Worm (Caenorhabditis elegans) whole organism, mixed stage, embryonic: ENCODE measurements around the gene gly-14.

Experiments
- M03D4.4 ChIP-seq: sonication (generic microtip); optimal IDR thresholded peaks from 2 replicates; lab custom pipeline; 2017; ENCODE audit warnings: mild to moderate bottlenecking, missing genetic modification characterization, missing compliant biosample characterization
- bed-3 ChIP-seq: fragments of 200-800 bp; sonication (Bioruptor generic); optimal IDR thresholded peaks from 3 replicates; lab custom pipeline; 2018; ENCODE audit warnings: mild to moderate bottlenecking, missing genetic modification characterization, moderate library complexity, missing compliant biosample characterization
- blmp-1 ChIP-seq: fragments of 150-350 bp; optimal IDR thresholded peaks from 2 replicates; lab custom pipeline; 2014; ENCODE audit warnings: missing biosample characterization, missing genetic modification characterization
- ceh-39 ChIP-seq: fragments of 150-350 bp; optimal IDR thresholded peaks from 2 replicates; lab custom pipeline; 2014; ENCODE audit warnings: missing biosample characterization, missing genetic modification characterization
- ceh-43 ChIP-seq: fragments of 200-800 bp; sonication (Bioruptor generic); optimal IDR thresholded peaks from 2 replicates; lab custom pipeline; 2018; ENCODE audit warnings: mild to moderate bottlenecking, missing genetic modification characterization, moderate library complexity, missing compliant biosample characterization
- ceh-83 ChIP-seq: fragments of 200-800 bp; sonication (Bioruptor generic); optimal IDR thresholded peaks from 2 replicates; lab custom pipeline; 2018; ENCODE audit warnings: mild to moderate bottlenecking, missing genetic modification characterization, missing compliant biosample characterization
- ces-1 ChIP-seq: fragments of 150-350 bp; optimal IDR thresholded peaks from 2 replicates; lab custom pipeline; 2014; ENCODE audit warnings: missing biosample characterization, missing genetic modification reagents, missing genetic modification characterization
- cnd-1 ChIP-seq: fragments of 200-800 bp; sonication (Bioruptor generic); optimal IDR thresholded peaks from 2 replicates; lab custom pipeline; 2018; ENCODE audit warnings: mild to moderate bottlenecking, missing genetic modification characterization, missing compliant biosample characterization
- drap-1 ChIP-seq: fragments of 200-800 bp; sonication (Bioruptor generic); optimal IDR thresholded peaks from 3 replicates; lab custom pipeline; 2018; ENCODE audit warnings: mild to moderate bottlenecking, missing genetic modification characterization, missing compliant biosample characterization
- elt-1 ChIP-seq: sonication (generic microtip); optimal IDR thresholded peaks from 2 replicates; lab custom pipeline; 2017; ENCODE audit warnings: missing genetic modification characterization, mild to moderate bottlenecking, missing compliant biosample characterization, antibody characterized with exemption, moderate library complexity, borderline replicate concordance; ENCODE audit not compliant: insufficient read depth
- elt-3 ChIP-seq: fragments of 150-350 bp; optimal IDR thresholded peaks from 2 replicates; lab custom pipeline; 2014; ENCODE audit warnings: missing biosample characterization, missing genetic modification characterization
- flh-1 ChIP-seq: fragments of 200-800 bp; sonication (Bioruptor generic); optimal IDR thresholded peaks from 2 replicates; lab custom pipeline; 2018; ENCODE audit warnings: mild to moderate bottlenecking, missing genetic modification characterization, moderate library complexity, missing compliant biosample characterization
- ham-2 ChIP-seq: fragments of 200-800 bp; sonication (Bioruptor generic); optimal IDR thresholded peaks from 2 replicates; lab custom pipeline; 2018; ENCODE audit warnings: mild to moderate bottlenecking, missing genetic modification characterization, missing compliant biosample characterization
- hlh-1 ChIP-seq: fragments of 150-350 bp; optimal IDR thresholded peaks from 2 replicates; lab custom pipeline; 2014; ENCODE audit warnings: missing biosample characterization, missing genetic modification reagents, missing genetic modification characterization
- lin-13 ChIP-seq: fragments of 150-350 bp; optimal IDR thresholded peaks from 2 replicates; lab custom pipeline; 2014; ENCODE audit warnings: missing biosample characterization, missing genetic modification characterization
- lin-32 ChIP-seq: fragments of 200-800 bp; sonication (Bioruptor generic); optimal IDR thresholded peaks from 2 replicates; lab custom pipeline; 2018; ENCODE audit warnings: mild to moderate bottlenecking, missing genetic modification characterization, missing compliant biosample characterization
- lsy-2 ChIP-seq: fragments of 150-350 bp; optimal IDR thresholded peaks from 2 replicates; lab custom pipeline; 2014; ENCODE audit warnings: missing biosample characterization, missing genetic modification characterization
- mab-5 ChIP-seq: fragments of 150-350 bp; optimal IDR thresholded peaks from 2 replicates; lab custom pipeline; 2014; ENCODE audit warnings: missing biosample characterization, missing genetic modification characterization
- mep-1 ChIP-seq: fragments of 150-350 bp; optimal IDR thresholded peaks from 2 replicates; lab custom pipeline; 2017; ENCODE audit warnings: missing biosample characterization, missing genetic modification reagents, missing genetic modification characterization, inconsistent platforms
- mls-2 ChIP-seq: sonication (generic microtip); optimal IDR thresholded peaks from 2 replicates; lab custom pipeline; 2016; ENCODE audit warnings: mild to moderate bottlenecking, missing genetic modification characterization, moderate library complexity, missing compliant biosample characterization
- nhr-12 ChIP-seq: fragments of 150-350 bp; optimal IDR thresholded peaks from 2 replicates; lab custom pipeline; 2014; ENCODE audit warnings: missing biosample characterization, missing genetic modification characterization
- nhr-2 ChIP-seq: fragments of 150-350 bp; optimal IDR thresholded peaks from 2 replicates; lab custom pipeline; 2014; ENCODE audit warnings: missing biosample characterization, missing genetic modification characterization
- nhr-237 ChIP-seq: fragments of 150-350 bp; optimal IDR thresholded peaks from 2 replicates; lab custom pipeline; 2014; ENCODE audit warnings: missing biosample characterization, missing genetic modification characterization
- nhr-28 ChIP-seq: fragments of 150-350 bp; optimal IDR thresholded peaks from 2 replicates; lab custom pipeline; 2014; ENCODE audit warnings: missing biosample characterization, missing genetic modification characterization
- nhr-76 ChIP-seq: sonication (generic microtip); optimal IDR thresholded peaks from 2 replicates; lab custom pipeline; 2017; ENCODE audit warnings: missing biosample characterization, missing genetic modification characterization
- pha-4 ChIP-seq: fragments of 150-350 bp; optimal IDR thresholded peaks from 2 replicates; lab custom pipeline; 2018; ENCODE audit warnings: missing biosample characterization, missing genetic modification reagents, missing genetic modification characterization
- sem-2 ChIP-seq: fragments of 200-800 bp; sonication (Bioruptor generic); optimal IDR thresholded peaks from 2 replicates; lab custom pipeline; 2018; ENCODE audit warnings: mild to moderate bottlenecking, missing genetic modification characterization, missing compliant biosample characterization
- snpc-4 ChIP-seq: fragments of 150-350 bp; optimal IDR thresholded peaks from 2 replicates; lab custom pipeline; 2014; ENCODE audit warnings: missing biosample characterization, missing genetic modification characterization
- sptf-1 ChIP-seq: sonication (generic microtip); optimal IDR thresholded peaks from 2 replicates; lab custom pipeline; 2017; ENCODE audit warnings: mild to moderate bottlenecking, missing genetic modification characterization, moderate library complexity, missing compliant biosample characterization
- tbx-8 ChIP-seq: fragments of 200-800 bp; sonication (Bioruptor generic); optimal IDR thresholded peaks from 2 replicates; lab custom pipeline; 2018; ENCODE audit warnings: mild to moderate bottlenecking, missing genetic modification characterization, moderate library complexity, missing compliant biosample characterization
- unc-120 ChIP-seq: sonication (generic microtip); optimal IDR thresholded peaks from 2 replicates; lab custom pipeline; 2017; ENCODE audit warnings: missing genetic modification characterization, missing compliant biosample characterization; ENCODE audit not compliant: poor library complexity, severe bottlenecking
- unc-39 ChIP-seq: fragments of 150-350 bp; optimal IDR thresholded peaks from 2 replicates; lab custom pipeline; 2014; ENCODE audit warnings: missing biosample characterization, missing genetic modification characterization
- unc-62 ChIP-seq: fragments of 150-350 bp; optimal IDR thresholded peaks from 2 replicates; lab custom pipeline; 2014; ENCODE audit warnings: missing biosample characterization, missing genetic modification reagents, missing genetic modification characterization
- zip-8 ChIP-seq: fragments of 150-350 bp; optimal IDR thresholded peaks from 2 replicates; lab custom pipeline; 2014; ENCODE audit warnings: missing biosample characterization, missing genetic modification characterization
- ztf-11 ChIP-seq: fragments of 150-350 bp; optimal IDR thresholded peaks from 2 replicates; lab custom pipeline; 2014; ENCODE audit warnings: missing biosample characterization, missing genetic modification characterization

gly-14 gene

DNA sequence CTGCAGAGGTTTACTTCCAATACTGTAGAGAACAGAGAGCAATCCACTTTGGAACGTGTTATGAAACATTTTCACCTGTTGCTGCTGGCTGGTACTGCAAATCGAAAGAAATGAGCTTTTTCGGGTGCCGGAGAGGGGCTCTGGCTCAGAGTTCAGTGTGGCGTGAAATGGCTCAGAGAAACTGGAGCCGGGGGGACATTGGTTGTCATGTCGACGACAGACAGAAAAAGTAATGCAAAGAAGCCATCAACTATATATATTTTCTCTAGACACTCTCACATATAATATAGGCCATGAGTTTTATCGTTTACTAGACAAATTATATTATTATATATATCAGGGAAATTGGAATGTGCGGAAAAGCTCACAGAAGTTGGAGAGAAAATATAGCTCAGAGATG lies 44.4 kb upstream of the gly-14 start, which contains the start of gene cfap-20:
Gene cfap-20 (minus strand): TSS at position 101 of the 400 bp plus-strand sequence.
- TF ChIP-seq ceh-43 (no peak), blmp-1 (no peak), nhr-2 (tag; lab: Kevin White, UChicago) (no peak), M03D4.4 (tag; lab: Kevin White, UChicago) (no peak), pha-4 (no peak), snpc-4 (tag; lab: Kevin White, UChicago) (no peak), tbx-8 (GFP tag; lab: Kevin White, UChicago) (no peak), sem-2 (GFP tag; lab: Kevin White, UChicago) (no peak), bed-3 (no peak), hlh-1 (no peak), mls-2 (tag; lab: Kevin White, UChicago) (no peak), lsy-2 (tag; lab: Kevin White, UChicago) (no peak), cnd-1 (tag; lab: Kevin White, UChicago) (no peak), lin-13 (tag; lab: Kevin White, UChicago) (no peak), elt-1 (tag; lab: Kevin White, UChicago) (no peak)

- TF ChIP-seq ceh-83 (no peak), cnd-1 (tag; lab: Kevin White, UChicago) (no peak), ham-2 (no peak), snpc-4 (tag; lab: Kevin White, UChicago) (no peak), mep-1 (tag; lab: Kevin White, UChicago) (no peak), pha-4 (no peak)
Observed at ce11 chrIII:3534185-3534584, 41.1 kb upstream of the gly-14 start.

DNA sequence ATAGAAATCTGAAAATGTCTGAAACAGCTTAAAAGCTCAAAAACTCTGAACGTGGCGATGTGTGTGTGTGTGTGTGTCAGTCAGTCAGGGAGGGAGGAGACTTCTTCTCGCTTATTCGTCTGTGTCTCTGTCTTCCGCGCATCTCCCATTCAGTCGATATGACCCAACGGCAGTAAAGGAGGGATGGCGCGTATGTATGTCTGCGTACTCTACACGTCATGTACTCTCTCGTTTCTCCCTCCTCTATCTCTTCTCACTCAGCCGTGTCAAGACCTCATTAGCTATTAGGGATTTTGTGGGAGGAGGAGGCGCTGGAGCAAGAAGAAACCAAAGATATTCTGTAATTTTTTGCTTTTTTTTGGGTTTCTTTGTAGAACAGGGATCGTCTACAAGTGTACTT lies 39.0 kb upstream of the gly-14 start:
- TF ChIP-seq nhr-76 (tag; lab: Kevin White, UChicago) (no peak), tbx-8 (GFP tag; lab: Kevin White, UChicago) (peak; percentile 2), ces-1 (GFP tag; lab: Kevin White, UChicago) (peak; percentile 89), sem-2 (GFP tag; lab: Kevin White, UChicago) (no peak), lin-13 (tag; lab: Kevin White, UChicago) (peak; percentile 36), unc-120 (tag; lab: Kevin White, UChicago) (peak; percentile 94), unc-39 (tag; lab: Kevin White, UChicago) (no peak), ham-2 (peak; percentile 72), bed-3 (no peak), pha-4 (peak; percentile 59), elt-1 (tag; lab: Kevin White, UChicago) (no peak), ztf-11 (no peak), nhr-2 (tag; lab: Kevin White, UChicago) (peak; percentile 53), zip-8 (tag; lab: Kevin White, UChicago) (no peak), mab-5 (tag; lab: Kevin White, UChicago) (no peak), lsy-2 (tag; lab: Kevin White, UChicago) (no peak), ceh-43 (no peak), drap-1 (no peak), lin-32 (GFP tag; lab: Kevin White, UChicago) (no peak), mep-1 (tag; lab: Kevin White, UChicago) (peak; percentile 92), ceh-83 (no peak), M03D4.4 (tag; lab: Kevin White, UChicago) (no peak), nhr-28 (tag; lab: Kevin White, UChicago) (no peak), sptf-1 (tag; lab: Kevin White, UChicago) (no peak), blmp-1 (no peak), mls-2 (tag; lab: Kevin White, UChicago) (no peak), elt-3 (tag; lab: Kevin White, UChicago) (no peak), hlh-1 (peak; percentile 33), nhr-12 (tag; lab: Kevin White, UChicago) (no peak), ceh-39 (tag; lab: Kevin White, UChicago) (peak; percentile 64), flh-1 (no peak), cnd-1 (tag; lab: Kevin White, UChicago) (no peak), snpc-4 (tag; lab: Kevin White, UChicago) (no peak), nhr-237 (tag; lab: Kevin White, UChicago) (peak; percentile 17), unc-62 (peak; percentile 62)
